Worm (Caenorhabditis elegans): ENCODE measurements around the gene srh-36.

srh-36 gene

DNA sequence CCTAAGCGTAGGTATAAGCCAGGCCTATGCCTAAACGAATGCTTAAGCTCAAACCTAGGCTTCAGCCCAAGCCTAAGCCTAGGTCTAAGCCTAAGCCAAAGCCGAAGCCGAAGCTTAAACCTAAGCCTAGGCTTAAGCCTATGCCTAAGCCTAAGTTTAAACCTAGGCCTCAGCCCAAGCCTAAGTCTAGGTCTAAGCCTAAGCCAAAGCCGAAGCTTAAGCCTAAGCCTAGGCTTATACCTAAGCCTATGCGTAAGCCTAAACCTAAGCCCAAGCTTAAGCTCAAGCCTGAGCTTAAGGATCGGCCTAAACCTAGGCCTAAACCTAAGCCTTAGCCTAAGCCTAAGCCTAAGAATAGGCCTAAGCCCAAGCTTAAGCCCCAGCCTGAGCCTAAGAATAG is 4.5 kb upstream of the srh-36 start:
- TF ChIP-seq ham-2 (GFP tag; optimal IDR thresholded peaks at IDR 0.05) (peak; percentile 64), nhr-76 (tag; optimal IDR thresholded peaks at IDR 0.05) (no peak)

ce11 chrV:2818117-2818516 is 3.4 kb downstream of the srh-36 start, which contains the start of gene srt-34:
Gene srt-34 (minus strand): TSS chrV:2818217.
- TF ChIP-seq lin-13 (tag; optimal IDR thresholded peaks at IDR 0.05), result no peak

DNA sequence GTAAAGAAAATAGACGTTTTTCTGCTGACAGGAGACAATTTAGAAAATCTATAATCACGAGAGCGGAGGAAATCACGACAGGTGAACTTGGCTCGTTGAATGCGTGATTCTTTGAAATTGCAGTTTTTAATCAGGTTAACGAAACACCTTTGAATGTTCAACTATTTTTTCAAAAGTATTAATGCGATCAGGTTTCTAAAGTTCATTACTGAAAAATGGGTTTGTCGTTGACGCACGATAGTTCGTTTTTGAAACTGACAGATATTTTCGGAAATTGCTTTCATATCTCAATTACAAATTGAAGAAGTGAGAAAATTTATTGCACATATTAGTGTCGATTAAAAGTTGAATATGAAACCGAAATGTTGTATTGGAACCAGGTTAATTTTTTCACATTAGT is 5.5 kb downstream of the srh-36 start, which contains the start of gene F54E2.5:
Gene F54E2.5 (minus strand): TSS at position 101 of the 400 bp plus-strand sequence.
- TF ChIP-seq elt-1 (tag; optimal IDR thresholded peaks at IDR 0.05; ENCODE audit: borderline replicate concordance, insufficient read depth) (no peak), sptf-1 (tag; optimal IDR thresholded peaks at IDR 0.05) (no peak), unc-120 (tag; optimal IDR thresholded peaks at IDR 0.05; ENCODE audit: poor library complexity, severe bottlenecking) (no peak), pha-4 (tag; optimal IDR thresholded peaks at IDR 0.05) (no peak), lin-13 (tag; optimal IDR thresholded peaks at IDR 0.05) (no peak), nhr-237 (tag; optimal IDR thresholded peaks at IDR 0.05) (no peak), nhr-76 (tag; optimal IDR thresholded peaks at IDR 0.05) (no peak)

DNA sequence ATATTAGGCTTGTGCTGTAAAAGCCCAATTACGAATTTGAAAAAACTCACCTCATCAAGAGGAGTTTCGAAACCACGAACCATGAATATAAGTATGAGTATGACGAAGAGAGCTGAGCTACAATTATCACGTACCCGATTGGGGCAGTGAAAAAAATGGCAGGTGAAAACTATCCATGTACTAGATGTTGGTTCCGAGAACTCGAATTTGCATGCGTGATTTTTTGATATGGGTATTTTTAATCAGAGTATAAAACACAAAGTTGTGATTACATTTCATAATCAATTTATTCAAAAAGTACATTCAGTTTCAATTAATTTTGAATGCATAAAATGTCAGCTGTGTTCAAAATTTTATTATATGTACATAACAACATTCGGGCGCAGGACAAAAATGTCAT is 7.6 kb downstream of the srh-36 start, which contains the start of gene F54E2.9:
Gene F54E2.9 (minus strand): TSS at position 132 of the 400 bp plus-strand sequence.
- no peak for TF ChIP-seq flh-1 (GFP tag; optimal IDR thresholded peaks at IDR 0.05)
- TF ChIP-seq blmp-1 (tag; optimal IDR thresholded peaks at IDR 0.05), result no peak
- no peak for TF ChIP-seq cnd-1 (tag; optimal IDR thresholded peaks at IDR 0.05)
- TF ChIP-seq ham-2 (GFP tag; optimal IDR thresholded peaks at IDR 0.05), result no peak
- TF ChIP-seq tbx-8 (GFP tag; optimal IDR thresholded peaks at IDR 0.05), result no peak
- TF ChIP-seq unc-120 (tag; optimal IDR thresholded peaks at IDR 0.05; ENCODE audit: poor library complexity, severe bottlenecking), result no peak
- TF ChIP-seq mep-1 (tag; optimal IDR thresholded peaks at IDR 0.05), result no peak
- TF ChIP-seq drap-1 (GFP tag; optimal IDR thresholded peaks at IDR 0.05), result no peak
- TF ChIP-seq ceh-43 (GFP tag; optimal IDR thresholded peaks at IDR 0.05), result no peak
- no peak for TF ChIP-seq lin-32 (GFP tag; optimal IDR thresholded peaks at IDR 0.05)
- TF ChIP-seq zip-8 (tag; optimal IDR thresholded peaks at IDR 0.05), result no peak
- TF ChIP-seq mab-5 (tag; optimal IDR thresholded peaks at IDR 0.05), result no peak
- no peak for TF ChIP-seq nhr-28 (tag; optimal IDR thresholded peaks at IDR 0.05)
- TF ChIP-seq ceh-39 (tag; optimal IDR thresholded peaks at IDR 0.05), result no peak
- TF ChIP-seq nhr-237 (tag; optimal IDR thresholded peaks at IDR 0.05), result no peak
- TF ChIP-seq lin-13 (tag; optimal IDR thresholded peaks at IDR 0.05), result no peak
- no peak for TF ChIP-seq unc-39 (tag; optimal IDR thresholded peaks at IDR 0.05)
- no peak for TF ChIP-seq elt-3 (tag; optimal IDR thresholded peaks at IDR 0.05)

- TF ChIP-seq ces-1 (GFP tag; optimal IDR thresholded peaks at IDR 0.05), result no peak
- TF ChIP-seq zip-8 (tag; optimal IDR thresholded peaks at IDR 0.05), result no peak
- no peak for TF ChIP-seq ztf-11 (tag; optimal IDR thresholded peaks at IDR 0.05)
- no peak for TF ChIP-seq unc-62 (GFP tag; optimal IDR thresholded peaks at IDR 0.05)
- no peak for TF ChIP-seq pha-4 (tag; optimal IDR thresholded peaks at IDR 0.05)
- no peak for TF ChIP-seq snpc-4 (tag; optimal IDR thresholded peaks at IDR 0.05)
- TF ChIP-seq sptf-1 (tag; optimal IDR thresholded peaks at IDR 0.05), result no peak
- no peak for TF ChIP-seq lin-32 (GFP tag; optimal IDR thresholded peaks at IDR 0.05)
- TF ChIP-seq lin-13 (tag; optimal IDR thresholded peaks at IDR 0.05), result no peak
- no peak for TF ChIP-seq blmp-1 (tag; optimal IDR thresholded peaks at IDR 0.05)
- no peak for TF ChIP-seq ceh-43 (GFP tag; optimal IDR thresholded peaks at IDR 0.05)
Measured at ce11 chrV:2810164-2810563, 11.3 kb downstream of the srh-36 start, which contains the start of gene F54E2.1. Gene F54E2.1 (plus strand): TSS chrV:2810398.

ce11 chrV:2809443-2809842 is 12.0 kb downstream of the srh-36 start:
- no peak for TF ChIP-seq nhr-28 (tag; optimal IDR thresholded peaks at IDR 0.05)
- TF ChIP-seq hlh-1 (tag; optimal IDR thresholded peaks at IDR 0.05), result peak; percentile 32
- no peak for TF ChIP-seq nhr-12 (tag; optimal IDR thresholded peaks at IDR 0.05)
- peak; percentile 46 for TF ChIP-seq unc-120 (tag; optimal IDR thresholded peaks at IDR 0.05; ENCODE audit: poor library complexity, severe bottlenecking)
- no peak for TF ChIP-seq ztf-11 (tag; optimal IDR thresholded peaks at IDR 0.05)

ce11 chrV:2807760-2808159 is 13.7 kb downstream of the srh-36 start, which contains the start of gene ketn-1:
Gene ketn-1 (minus strand): TSS chrV:2807860.
- no peak for TF ChIP-seq mls-2 (tag; optimal IDR thresholded peaks at IDR 0.05)
- TF ChIP-seq ceh-39 (tag; optimal IDR thresholded peaks at IDR 0.05), result no peak
- no peak for TF ChIP-seq nhr-28 (tag; optimal IDR thresholded peaks at IDR 0.05)
- TF ChIP-seq elt-3 (tag; optimal IDR thresholded peaks at IDR 0.05), result no peak
- no peak for TF ChIP-seq lin-13 (tag; optimal IDR thresholded peaks at IDR 0.05)
- TF ChIP-seq sptf-1 (tag; optimal IDR thresholded peaks at IDR 0.05), result no peak
- no peak for TF ChIP-seq M03D4.4 (tag; optimal IDR thresholded peaks at IDR 0.05)
- TF ChIP-seq tbx-8 (GFP tag; optimal IDR thresholded peaks at IDR 0.05), result no peak
- TF ChIP-seq elt-1 (tag; optimal IDR thresholded peaks at IDR 0.05; ENCODE audit: borderline replicate concordance, insufficient read depth), result no peak
- TF ChIP-seq bed-3 (GFP tag; optimal IDR thresholded peaks at IDR 0.05), result no peak
- TF ChIP-seq hlh-1 (tag; optimal IDR thresholded peaks at IDR 0.05), result no peak
- no peak for TF ChIP-seq pha-4 (tag; optimal IDR thresholded peaks at IDR 0.05)
